Fruit fly (Drosophila melanogaster): ENCODE results near the gene Osi13.

- TF ChIP-seq D19B (GFP tag; optimal IDR thresholded peaks at IDR 0.05) (no peak), toy (GFP tag; IDR thresholded peaks at IDR 0.05) (no peak), exex (tag; optimal IDR thresholded peaks at IDR 0.05) (no peak), cg (GFP tag; optimal IDR thresholded peaks at IDR 0.05) (no peak), Asciz (GFP tag; optimal IDR thresholded peaks at IDR 0.05) (no peak), sens-2 (GFP tag; IDR thresholded peaks at IDR 0.05) (no peak), CG16779 (GFP tag; IDR thresholded peaks at IDR 0.05) (no peak), trem (tag; optimal IDR thresholded peaks at IDR 0.05) (no peak), ara (GFP tag; IDR thresholded peaks at IDR 0.05) (no peak), dmrt11E (tag; optimal IDR thresholded peaks at IDR 0.05) (no peak), Sin3A (optimal IDR thresholded peaks at IDR 0.05) (no peak)
Observed at dm6 chr3R:6248694-6249093, 42.8 kb upstream of the Osi13 start, which contains the start of gene Osi7.

Measured in whole organism, embryonic.